Fruit fly (Drosophila melanogaster) whole organism, prepupa: Measurements from ENCODE around the gene pigeon.
A peak's percentile ranks its signal among the peaks of the same experiment; 100 is the strongest.

Source experiments
- Blimp-1 ChIP-seq: fragments of 200-800 bp; sonication (Bioruptor generic); optimal IDR thresholded peaks from 3 replicates; lab custom pipeline; 2017; ENCODE audit warnings: missing biosample characterization, missing genetic modification characterization, mild to moderate bottlenecking, moderate library complexity, missing genetic modification reagents
- CG10631 ChIP-seq: fragments of 200-800 bp; sonication (Bioruptor generic); optimal IDR thresholded peaks from 2 replicates; lab custom pipeline; 2016; ENCODE audit warnings: missing biosample characterization, missing genetic modification characterization
- CG10669 ChIP-seq: fragments of 200-800 bp; sonication (Bioruptor generic); optimal IDR thresholded peaks from 3 replicates; lab custom pipeline; 2018; ENCODE audit warnings: missing biosample characterization, mild to moderate bottlenecking, missing genetic modification characterization, moderate library complexity
- CG11294 ChIP-seq: fragments of 200-800 bp; sonication (Bioruptor generic); IDR thresholded peaks from 2 replicates; pipeline ENCODE4 v1.3.6; 2022; ENCODE audit warnings: missing biosample characterization, missing genetic modification characterization
- CG11762 ChIP-seq: fragments of 200-800 bp; sonication (Bioruptor generic); optimal IDR thresholded peaks from 3 replicates; lab custom pipeline; 2016; ENCODE audit warnings: missing biosample characterization, missing genetic modification characterization; ENCODE audit not compliant: insufficient read depth
- CG11902 ChIP-seq: fragments of 200-800 bp; sonication (Bioruptor generic); optimal IDR thresholded peaks from 3 replicates; lab custom pipeline; 2016; ENCODE audit warnings: missing biosample characterization, missing genetic modification characterization
- CG15336 ChIP-seq: fragments of 200-800 bp; sonication (Bioruptor generic); IDR thresholded peaks from 2 replicates; pipeline ENCODE4 v1.3.6; 2022; ENCODE audit warnings: missing biosample characterization, missing genetic modification characterization
- CG1621 ChIP-seq: fragments of 200-800 bp; sonication (Bioruptor generic); optimal IDR thresholded peaks from 3 replicates; lab custom pipeline; 2018; ENCODE audit warnings: missing biosample characterization, mild to moderate bottlenecking, missing genetic modification characterization
- CG16779 ChIP-seq: fragments of 200-800 bp; sonication (Bioruptor generic); optimal IDR thresholded peaks from 3 replicates; lab custom pipeline; 2017; ENCODE audit warnings: missing biosample characterization, mild to moderate bottlenecking, missing genetic modification characterization
- CG3032 ChIP-seq: fragments of 200-800 bp; optimal IDR thresholded peaks from 2 replicates; lab custom pipeline; 2019; ENCODE audit warnings: missing biosample characterization, mild to moderate bottlenecking, missing genetic modification characterization, moderate library complexity
- CG31627 ChIP-seq: fragments of 200-800 bp; sonication (Bioruptor generic); optimal IDR thresholded peaks from 3 replicates; lab custom pipeline; 2016; ENCODE audit warnings: missing biosample characterization, missing genetic modification characterization
- CG34406 ChIP-seq: fragments of 200-800 bp; sonication (Bioruptor generic); optimal IDR thresholded peaks from 3 replicates; lab custom pipeline; 2016; ENCODE audit warnings: missing biosample characterization, missing genetic modification characterization
- CG3919 ChIP-seq: fragments of 200-800 bp; sonication (Bioruptor generic); optimal IDR thresholded peaks from 3 replicates; lab custom pipeline; 2016; ENCODE audit warnings: missing biosample characterization, missing genetic modification characterization
- CG4318 ChIP-seq: fragments of 200-800 bp; sonication (Bioruptor generic); optimal IDR thresholded peaks from 3 replicates; lab custom pipeline; 2017; ENCODE audit warnings: missing biosample characterization, mild to moderate bottlenecking, missing genetic modification characterization
- CG6792 ChIP-seq: fragments of 200-800 bp; sonication (Bioruptor generic); optimal IDR thresholded peaks from 3 replicates; lab custom pipeline; 2016; ENCODE audit warnings: missing biosample characterization, missing genetic modification characterization
- CG6808 ChIP-seq: fragments of 200-800 bp; sonication (Bioruptor generic); optimal IDR thresholded peaks from 3 replicates; lab custom pipeline; 2017; ENCODE audit warnings: missing biosample characterization, missing genetic modification characterization, mild to moderate bottlenecking, moderate library complexity, missing genetic modification reagents
- CG6854 ChIP-seq: fragments of 200-800 bp; sonication (Bioruptor generic); optimal IDR thresholded peaks from 2 replicates; lab custom pipeline; 2017; ENCODE audit warnings: missing biosample characterization, mild to moderate bottlenecking, missing genetic modification characterization
- CG7368 ChIP-seq: fragments of 200-800 bp; sonication (Bioruptor generic); optimal IDR thresholded peaks from 3 replicates; lab custom pipeline; 2016; ENCODE audit warnings: missing biosample characterization, missing genetic modification characterization
- CG8319 ChIP-seq: fragments of 200-800 bp; sonication (Bioruptor generic); optimal IDR thresholded peaks from 3 replicates; lab custom pipeline; 2016; ENCODE audit warnings: missing biosample characterization, missing genetic modification characterization
- CG8632 ChIP-seq: fragments of 200-800 bp; sonication (Bioruptor generic); optimal IDR thresholded peaks from 3 replicates; lab custom pipeline; 2016; ENCODE audit warnings: missing biosample characterization, missing genetic modification characterization
- CG9139 ChIP-seq: fragments of 200-800 bp; sonication (Bioruptor generic); optimal IDR thresholded peaks from 3 replicates; lab custom pipeline; 2017; ENCODE audit warnings: missing biosample characterization, mild to moderate bottlenecking, missing genetic modification characterization
- Eip75B ChIP-seq: fragments of 200-800 bp; sonication (Bioruptor generic); optimal IDR thresholded peaks from 3 replicates; lab custom pipeline; 2016; ENCODE audit warnings: missing biosample characterization, missing genetic modification characterization
- Eip78C ChIP-seq: fragments of 200-800 bp; sonication (Bioruptor generic); peaks from one replicate; lab custom pipeline; 2016; ENCODE audit warnings: missing biosample characterization, missing genetic modification characterization
- Eip93F ChIP-seq: fragments of 200-800 bp; sonication (Bioruptor generic); optimal IDR thresholded peaks from 2 replicates; lab custom pipeline; 2016; ENCODE audit warnings: missing biosample characterization, mild to moderate bottlenecking, missing genetic modification characterization
- Ets21C ChIP-seq: fragments of 200-800 bp; sonication (Bioruptor generic); optimal IDR thresholded peaks from 3 replicates; lab custom pipeline; 2016; ENCODE audit warnings: missing biosample characterization, missing genetic modification characterization
- Ets96B ChIP-seq: fragments of 200-800 bp; optimal IDR thresholded peaks from 2 replicates; lab custom pipeline; 2019; ENCODE audit warnings: missing biosample characterization, mild to moderate bottlenecking, missing genetic modification characterization, moderate library complexity
- Gug ChIP-seq: fragments of 200-800 bp; sonication (Bioruptor generic); IDR thresholded peaks from 2 replicates; pipeline ENCODE4 v1.3.6; 2022; ENCODE audit warnings: missing biosample characterization, missing genetic modification characterization
- Hr38 ChIP-seq: sonication (Bioruptor generic); optimal IDR thresholded peaks from 2 replicates; lab custom pipeline; 2016; ENCODE audit warnings: missing biosample characterization, missing genetic modification characterization
- Lpt ChIP-seq: fragments of 200-800 bp; sonication (Bioruptor generic); optimal IDR thresholded peaks from 3 replicates; lab custom pipeline; 2016; ENCODE audit warnings: missing biosample characterization, missing genetic modification characterization
- Met ChIP-seq: fragments of 200-800 bp; sonication (Bioruptor generic); optimal IDR thresholded peaks from 3 replicates; lab custom pipeline; 2016; ENCODE audit warnings: missing biosample characterization, missing genetic modification characterization
- OdsH ChIP-seq: fragments of 200-800 bp; sonication (Bioruptor generic); optimal IDR thresholded peaks from 3 replicates; lab custom pipeline; 2016; ENCODE audit warnings: missing biosample characterization, missing genetic modification characterization
- Smox ChIP-seq: fragments of 200-800 bp; sonication (Bioruptor generic); optimal IDR thresholded peaks from 3 replicates; lab custom pipeline; 2016; ENCODE audit warnings: missing biosample characterization, missing genetic modification characterization
- Sox102F ChIP-seq: fragments of 200-800 bp; sonication (Bioruptor generic); optimal IDR thresholded peaks from 2 replicates; lab custom pipeline; 2016; ENCODE audit warnings: missing biosample characterization, mild to moderate bottlenecking, missing genetic modification characterization
- Sox15 ChIP-seq: fragments of 200-800 bp; sonication (Bioruptor generic); optimal IDR thresholded peaks from 3 replicates; lab custom pipeline; 2016; ENCODE audit warnings: missing biosample characterization, missing genetic modification characterization
- achi ChIP-seq: fragments of 200-800 bp; sonication (Bioruptor generic); optimal IDR thresholded peaks from 3 replicates; lab custom pipeline; 2016; ENCODE audit warnings: missing biosample characterization, missing genetic modification characterization
- acj6 ChIP-seq: fragments of 200-800 bp; sonication (Bioruptor generic); optimal IDR thresholded peaks from 3 replicates; lab custom pipeline; 2016; ENCODE audit warnings: missing biosample characterization, missing genetic modification characterization
- cyc ChIP-seq: fragments of 200-800 bp; sonication (Bioruptor generic); optimal IDR thresholded peaks from 3 replicates; lab custom pipeline; 2016; ENCODE audit warnings: missing biosample characterization, missing genetic modification characterization
- dac ChIP-seq: fragments of 200-800 bp; sonication (Bioruptor generic); optimal IDR thresholded peaks from 2 replicates; lab custom pipeline; 2017; ENCODE audit warnings: missing biosample characterization, mild to moderate bottlenecking, missing genetic modification characterization
- dsx ChIP-seq: fragments of 200-800 bp; optimal IDR thresholded peaks from 3 replicates; lab custom pipeline; 2019; ENCODE audit warnings: missing biosample characterization, mild to moderate bottlenecking, missing genetic modification characterization, moderate library complexity; ENCODE audit not compliant: poor library complexity, severe bottlenecking
- fd59A ChIP-seq: fragments of 200-800 bp; sonication (Bioruptor generic); optimal IDR thresholded peaks from 2 replicates; lab custom pipeline; 2017; ENCODE audit warnings: missing biosample characterization, mild to moderate bottlenecking, missing genetic modification characterization, missing genetic modification reagents
- fd85E ChIP-seq: fragments of 200-800 bp; sonication (Bioruptor generic); optimal IDR thresholded peaks from 3 replicates; lab custom pipeline; 2016; ENCODE audit warnings: missing biosample characterization, missing genetic modification characterization
- fkh ChIP-seq: fragments of 200-800 bp; sonication (Bioruptor generic); optimal IDR thresholded peaks from 3 replicates; lab custom pipeline; 2017; ENCODE audit warnings: missing biosample characterization, mild to moderate bottlenecking, missing genetic modification characterization, moderate library complexity
- net ChIP-seq: fragments of 200-800 bp; sonication (Bioruptor generic); optimal IDR thresholded peaks from 3 replicates; lab custom pipeline; 2016; ENCODE audit warnings: missing biosample characterization, missing genetic modification characterization
- pdm3 ChIP-seq: fragments of 200-800 bp; sonication (Bioruptor generic); optimal IDR thresholded peaks from 3 replicates; lab custom pipeline; 2016; ENCODE audit warnings: missing biosample characterization, missing genetic modification characterization
- salr ChIP-seq, 2 experiments: fragments of 200-800 bp; sonication (Bioruptor generic); optimal IDR thresholded peaks; 3 replicates each; lab custom pipeline; 2016 to 2018; ENCODE audit warnings: missing biosample characterization in 2 of 2, missing genetic modification characterization in 2 of 2, mild to moderate bottlenecking in 1 of 2
- vri ChIP-seq: fragments of 200-800 bp; sonication (Bioruptor generic); optimal IDR thresholded peaks from 3 replicates; lab custom pipeline; 2016; ENCODE audit warnings: missing biosample characterization, mild to moderate bottlenecking, missing genetic modification characterization

The pigeon gene

dm6 chr2L:19196443-19197044, 10.7 kb downstream of the pigeon start (continued):
- TF ChIP-seq salr (GFP tag; optimal IDR thresholded peaks at IDR 0.05; lab: Kevin White, UChicago): peak; percentile 58 to 85
- TF ChIP-seq fd85E (GFP tag; lab: Kevin White, UChicago): peak; percentile 17
- peak; percentile 58 for TF ChIP-seq CG6854
- TF ChIP-seq CG15336 (GFP tag; lab: Robert Waterston, UW): peak; percentile 71
- TF ChIP-seq CG11294 (GFP tag; lab: Robert Waterston, UW): peak; percentile 51
- peak; percentile 82 for TF ChIP-seq acj6
- peak; percentile 78 for TF ChIP-seq net (GFP tag; lab: Kevin White, UChicago)
- peak; percentile 86 for TF ChIP-seq CG10669 (GFP tag; lab: Kevin White, UChicago)
- TF ChIP-seq vri (GFP tag; lab: Kevin White, UChicago): peak; percentile 83
- peak; percentile 84 for TF ChIP-seq CG1621
- peak; percentile 97 for TF ChIP-seq Eip78C (GFP tag; lab: Kevin White, UChicago)
- peak; percentile 69 for TF ChIP-seq fd59A
- TF ChIP-seq dac: no peak

- TF ChIP-seq Eip93F (GFP tag; lab: Kevin White, UChicago) (no peak), Blimp-1 (no peak), acj6 (no peak), pdm3 (GFP tag; lab: Kevin White, UChicago) (no peak), Hr38 (no peak), CG10631 (GFP tag; lab: Kevin White, UChicago) (no peak), Ets21C (GFP tag; lab: Kevin White, UChicago) (no peak), fd59A (no peak), salr (GFP tag; optimal IDR thresholded peaks at IDR 0.05; lab: Kevin White, UChicago) (no peak), CG4318 (GFP tag; lab: Kevin White, UChicago) (no peak)
These were observed 12.6 kb downstream of the pigeon start for dm6 chr2L:19198402-19198801.

- peak; percentile 50 for TF ChIP-seq OdsH (GFP tag; lab: Kevin White, UChicago)
- TF ChIP-seq CG7368: peak; percentile 30
- peak; percentile 33 for TF ChIP-seq CG1621
- peak; percentile 20 for TF ChIP-seq CG6792 (GFP tag; lab: Kevin White, UChicago)
- TF ChIP-seq dac: no peak
- peak; percentile 45 for TF ChIP-seq fd59A
- TF ChIP-seq Ets96B (tag; lab: Kevin White, UChicago): peak; percentile 39
- TF ChIP-seq Eip93F (GFP tag; lab: Kevin White, UChicago): no peak
- no peak for TF ChIP-seq Hr38
- TF ChIP-seq CG3032 (tag; lab: Kevin White, UChicago): peak; percentile 44
- TF ChIP-seq CG10669 (GFP tag; lab: Kevin White, UChicago): peak; percentile 55
- peak; percentile 27 for TF ChIP-seq CG6808 (GFP tag; lab: Kevin White, UChicago)
- TF ChIP-seq CG8632: peak; percentile 17
- TF ChIP-seq salr (GFP tag; optimal IDR thresholded peaks at IDR 0.05; lab: Kevin White, UChicago): no peak
- peak; percentile 43 for TF ChIP-seq cyc (GFP tag; lab: Kevin White, UChicago)
- peak; percentile 17 for TF ChIP-seq CG8319
- peak; percentile 63 for TF ChIP-seq Met (GFP tag; lab: Kevin White, UChicago)
- TF ChIP-seq Smox (GFP tag; lab: Kevin White, UChicago): peak; percentile 39
- peak; percentile 24 for TF ChIP-seq Sox15 (GFP tag; lab: Kevin White, UChicago)
- peak; percentile 55 for TF ChIP-seq CG31627 (GFP tag; lab: Kevin White, UChicago)
- TF ChIP-seq CG3919 (GFP tag; lab: Kevin White, UChicago): peak; percentile 56
- no peak for TF ChIP-seq CG9139 (GFP tag; lab: Kevin White, UChicago)
- TF ChIP-seq CG16779: no peak
- no peak for TF ChIP-seq CG6854
- peak; percentile 42 for TF ChIP-seq CG11762 (GFP tag; lab: Kevin White, UChicago)
- TF ChIP-seq pdm3 (GFP tag; lab: Kevin White, UChicago): peak; percentile 56
- peak; percentile 72 for TF ChIP-seq Eip78C (GFP tag; lab: Kevin White, UChicago)
- TF ChIP-seq Eip75B (GFP tag; lab: Kevin White, UChicago): peak; percentile 46
- no peak for TF ChIP-seq Gug
- TF ChIP-seq Lpt (GFP tag; lab: Kevin White, UChicago): no peak
- peak; percentile 39 for TF ChIP-seq dsx (GFP tag; lab: Kevin White, UChicago)
- TF ChIP-seq achi (GFP tag; lab: Kevin White, UChicago): peak; percentile 41
- no peak for TF ChIP-seq CG4318 (GFP tag; lab: Kevin White, UChicago)
- TF ChIP-seq net (GFP tag; lab: Kevin White, UChicago): peak; percentile 43
- no peak for TF ChIP-seq fkh
- peak; percentile 49 for TF ChIP-seq Sox102F (GFP tag; lab: Kevin White, UChicago)
- TF ChIP-seq CG34406: peak; percentile 28
- TF ChIP-seq CG11902 (GFP tag; lab: Kevin White, UChicago): no peak
These were observed 14.4 kb downstream of the pigeon start for dm6 chr2L:19200211-19200610.
